Fruit fly (Drosophila melanogaster) whole organism, prepupa: ENCODE measurements around the gene anchor.

Source experiments
- CG10631 ChIP-seq: fragments of 200-800 bp; sonication (Bioruptor generic); optimal IDR thresholded peaks from 2 replicates; lab custom pipeline; 2016; ENCODE audit warnings: missing biosample characterization, missing genetic modification characterization
- CG10669 ChIP-seq: fragments of 200-800 bp; sonication (Bioruptor generic); optimal IDR thresholded peaks from 3 replicates; lab custom pipeline; 2018; ENCODE audit warnings: missing biosample characterization, mild to moderate bottlenecking, missing genetic modification characterization, moderate library complexity
- CG11902 ChIP-seq: fragments of 200-800 bp; sonication (Bioruptor generic); optimal IDR thresholded peaks from 3 replicates; lab custom pipeline; 2016; ENCODE audit warnings: missing biosample characterization, missing genetic modification characterization
- CG15336 ChIP-seq: fragments of 200-800 bp; sonication (Bioruptor generic); IDR thresholded peaks from 2 replicates; pipeline ENCODE4 v1.3.6; 2022; ENCODE audit warnings: missing biosample characterization, missing genetic modification characterization
- CG1621 ChIP-seq: fragments of 200-800 bp; sonication (Bioruptor generic); optimal IDR thresholded peaks from 3 replicates; lab custom pipeline; 2018; ENCODE audit warnings: missing biosample characterization, mild to moderate bottlenecking, missing genetic modification characterization
- CG16779 ChIP-seq: fragments of 200-800 bp; sonication (Bioruptor generic); optimal IDR thresholded peaks from 3 replicates; lab custom pipeline; 2017; ENCODE audit warnings: missing biosample characterization, mild to moderate bottlenecking, missing genetic modification characterization
- CG3032 ChIP-seq: fragments of 200-800 bp; optimal IDR thresholded peaks from 2 replicates; lab custom pipeline; 2019; ENCODE audit warnings: missing biosample characterization, mild to moderate bottlenecking, missing genetic modification characterization, moderate library complexity
- CG32006 ChIP-seq: fragments of 200-800 bp; sonication (Bioruptor generic); optimal IDR thresholded peaks from 3 replicates; lab custom pipeline; 2017; ENCODE audit warnings: missing biosample characterization, mild to moderate bottlenecking, missing genetic modification characterization
- CG34406 ChIP-seq: fragments of 200-800 bp; sonication (Bioruptor generic); optimal IDR thresholded peaks from 3 replicates; lab custom pipeline; 2016; ENCODE audit warnings: missing biosample characterization, missing genetic modification characterization
- CG6163 ChIP-seq: fragments of 200-800 bp; sonication (Bioruptor generic); IDR thresholded peaks from 3 replicates; pipeline ENCODE4 v1.3.6; 2022; ENCODE audit warnings: missing biosample characterization, missing genetic modification characterization
- CG6276 ChIP-seq: fragments of 200-800 bp; sonication (Bioruptor generic); optimal IDR thresholded peaks from 2 replicates; lab custom pipeline; 2017; ENCODE audit warnings: missing biosample characterization, mild to moderate bottlenecking, missing genetic modification characterization
- CG6792 ChIP-seq: fragments of 200-800 bp; sonication (Bioruptor generic); optimal IDR thresholded peaks from 3 replicates; lab custom pipeline; 2016; ENCODE audit warnings: missing biosample characterization, missing genetic modification characterization
- CG6808 ChIP-seq: fragments of 200-800 bp; sonication (Bioruptor generic); optimal IDR thresholded peaks from 3 replicates; lab custom pipeline; 2017; ENCODE audit warnings: missing biosample characterization, missing genetic modification characterization, mild to moderate bottlenecking, moderate library complexity, missing genetic modification reagents
- CG7368 ChIP-seq: fragments of 200-800 bp; sonication (Bioruptor generic); optimal IDR thresholded peaks from 3 replicates; lab custom pipeline; 2016; ENCODE audit warnings: missing biosample characterization, missing genetic modification characterization
- CG8119 ChIP-seq: fragments of 200-800 bp; sonication (Bioruptor generic); IDR thresholded peaks from 3 replicates; pipeline ENCODE4 v1.3.6; 2022; ENCODE audit warnings: missing biosample characterization, missing genetic modification characterization
- CG8319 ChIP-seq: fragments of 200-800 bp; sonication (Bioruptor generic); optimal IDR thresholded peaks from 3 replicates; lab custom pipeline; 2016; ENCODE audit warnings: missing biosample characterization, missing genetic modification characterization
- CG8632 ChIP-seq: fragments of 200-800 bp; sonication (Bioruptor generic); optimal IDR thresholded peaks from 3 replicates; lab custom pipeline; 2016; ENCODE audit warnings: missing biosample characterization, missing genetic modification characterization
- CG9139 ChIP-seq: fragments of 200-800 bp; sonication (Bioruptor generic); optimal IDR thresholded peaks from 3 replicates; lab custom pipeline; 2017; ENCODE audit warnings: missing biosample characterization, mild to moderate bottlenecking, missing genetic modification characterization
- Eip75B ChIP-seq: fragments of 200-800 bp; sonication (Bioruptor generic); optimal IDR thresholded peaks from 3 replicates; lab custom pipeline; 2016; ENCODE audit warnings: missing biosample characterization, missing genetic modification characterization
- Eip78C ChIP-seq: fragments of 200-800 bp; sonication (Bioruptor generic); peaks from one replicate; lab custom pipeline; 2016; ENCODE audit warnings: missing biosample characterization, missing genetic modification characterization
- Eip93F ChIP-seq: fragments of 200-800 bp; sonication (Bioruptor generic); optimal IDR thresholded peaks from 2 replicates; lab custom pipeline; 2016; ENCODE audit warnings: missing biosample characterization, mild to moderate bottlenecking, missing genetic modification characterization
- Ets21C ChIP-seq: fragments of 200-800 bp; sonication (Bioruptor generic); optimal IDR thresholded peaks from 3 replicates; lab custom pipeline; 2016; ENCODE audit warnings: missing biosample characterization, missing genetic modification characterization
- Ets96B ChIP-seq: fragments of 200-800 bp; optimal IDR thresholded peaks from 2 replicates; lab custom pipeline; 2019; ENCODE audit warnings: missing biosample characterization, mild to moderate bottlenecking, missing genetic modification characterization, moderate library complexity
- Gug ChIP-seq: fragments of 200-800 bp; sonication (Bioruptor generic); IDR thresholded peaks from 2 replicates; pipeline ENCODE4 v1.3.6; 2022; ENCODE audit warnings: missing biosample characterization, missing genetic modification characterization
- Hr38 ChIP-seq: sonication (Bioruptor generic); optimal IDR thresholded peaks from 2 replicates; lab custom pipeline; 2016; ENCODE audit warnings: missing biosample characterization, missing genetic modification characterization
- Hr39 ChIP-seq: fragments of 200-800 bp; sonication (Bioruptor generic); optimal IDR thresholded peaks from 2 replicates; lab custom pipeline; 2016; ENCODE audit warnings: missing biosample characterization, missing genetic modification characterization
- Hr4 ChIP-seq: fragments of 200-800 bp; sonication (Bioruptor generic); optimal IDR thresholded peaks from 3 replicates; lab custom pipeline; 2016; ENCODE audit warnings: missing biosample characterization, missing genetic modification characterization
- Smox ChIP-seq: fragments of 200-800 bp; sonication (Bioruptor generic); optimal IDR thresholded peaks from 3 replicates; lab custom pipeline; 2016; ENCODE audit warnings: missing biosample characterization, missing genetic modification characterization
- Sox102F ChIP-seq: fragments of 200-800 bp; sonication (Bioruptor generic); optimal IDR thresholded peaks from 2 replicates; lab custom pipeline; 2016; ENCODE audit warnings: missing biosample characterization, mild to moderate bottlenecking, missing genetic modification characterization
- Sox14 ChIP-seq: fragments of 200-800 bp; sonication (Bioruptor generic); optimal IDR thresholded peaks from 3 replicates; lab custom pipeline; 2016; ENCODE audit warnings: missing biosample characterization, missing genetic modification characterization
- Sox15 ChIP-seq: fragments of 200-800 bp; sonication (Bioruptor generic); optimal IDR thresholded peaks from 3 replicates; lab custom pipeline; 2016; ENCODE audit warnings: missing biosample characterization, missing genetic modification characterization
- achi ChIP-seq: fragments of 200-800 bp; sonication (Bioruptor generic); optimal IDR thresholded peaks from 3 replicates; lab custom pipeline; 2016; ENCODE audit warnings: missing biosample characterization, missing genetic modification characterization
- acj6 ChIP-seq: fragments of 200-800 bp; sonication (Bioruptor generic); optimal IDR thresholded peaks from 3 replicates; lab custom pipeline; 2016; ENCODE audit warnings: missing biosample characterization, missing genetic modification characterization
- cyc ChIP-seq: fragments of 200-800 bp; sonication (Bioruptor generic); optimal IDR thresholded peaks from 3 replicates; lab custom pipeline; 2016; ENCODE audit warnings: missing biosample characterization, missing genetic modification characterization
- dac ChIP-seq: fragments of 200-800 bp; sonication (Bioruptor generic); optimal IDR thresholded peaks from 2 replicates; lab custom pipeline; 2017; ENCODE audit warnings: missing biosample characterization, mild to moderate bottlenecking, missing genetic modification characterization
- dsx ChIP-seq: fragments of 200-800 bp; optimal IDR thresholded peaks from 3 replicates; lab custom pipeline; 2019; ENCODE audit warnings: missing biosample characterization, mild to moderate bottlenecking, missing genetic modification characterization, moderate library complexity; ENCODE audit not compliant: poor library complexity, severe bottlenecking
- eg ChIP-seq: fragments of 200-800 bp; sonication (Bioruptor generic); IDR thresholded peaks from 3 replicates; pipeline ENCODE4 v1.3.6; 2022; ENCODE audit warnings: missing biosample characterization, missing genetic modification characterization
- esn ChIP-seq: fragments of 200-800 bp; sonication (Bioruptor generic); optimal IDR thresholded peaks from 2 replicates; lab custom pipeline; 2016; ENCODE audit warnings: missing biosample characterization, mild to moderate bottlenecking, missing genetic modification characterization, moderate library complexity
- fd59A ChIP-seq: fragments of 200-800 bp; sonication (Bioruptor generic); optimal IDR thresholded peaks from 2 replicates; lab custom pipeline; 2017; ENCODE audit warnings: missing biosample characterization, mild to moderate bottlenecking, missing genetic modification characterization, missing genetic modification reagents
- fd85E ChIP-seq: fragments of 200-800 bp; sonication (Bioruptor generic); optimal IDR thresholded peaks from 3 replicates; lab custom pipeline; 2016; ENCODE audit warnings: missing biosample characterization, missing genetic modification characterization
- fkh ChIP-seq: fragments of 200-800 bp; sonication (Bioruptor generic); optimal IDR thresholded peaks from 3 replicates; lab custom pipeline; 2017; ENCODE audit warnings: missing biosample characterization, mild to moderate bottlenecking, missing genetic modification characterization, moderate library complexity
- lz ChIP-seq: fragments of 200-800 bp; sonication (Bioruptor generic); optimal IDR thresholded peaks from 3 replicates; lab custom pipeline; 2016; ENCODE audit warnings: missing biosample characterization, missing genetic modification characterization
- pdm3 ChIP-seq: fragments of 200-800 bp; sonication (Bioruptor generic); optimal IDR thresholded peaks from 3 replicates; lab custom pipeline; 2016; ENCODE audit warnings: missing biosample characterization, missing genetic modification characterization
- salr ChIP-seq, 2 experiments: fragments of 200-800 bp; sonication (Bioruptor generic); optimal IDR thresholded peaks; 3 replicates each; lab custom pipeline; 2016 to 2018; ENCODE audit warnings: missing biosample characterization in 2 of 2, missing genetic modification characterization in 2 of 2, mild to moderate bottlenecking in 1 of 2
- spab ChIP-seq: fragments of 200-800 bp; sonication (Bioruptor generic); optimal IDR thresholded peaks from 2 replicates; lab custom pipeline; 2017; ENCODE audit warnings: missing biosample characterization, mild to moderate bottlenecking, missing genetic modification characterization, missing genetic modification reagents
- ss ChIP-seq, 2 experiments: fragments of 200-800 bp; sonication (Bioruptor generic); optimal IDR thresholded peaks; 2 replicates in 1 of 2; 3 replicates in 1 of 2; lab custom pipeline; 2017 to 2018; ENCODE audit warnings: mild to moderate bottlenecking in 2 of 2, missing biosample characterization in 2 of 2, missing genetic modification characterization in 2 of 2, moderate library complexity in 1 of 2
- svp ChIP-seq: fragments of 200-800 bp; sonication (Bioruptor generic); peaks from one replicate; lab custom pipeline; 2016; ENCODE audit warnings: missing biosample characterization, missing genetic modification characterization
- topi ChIP-seq: fragments of 200-800 bp; sonication (Bioruptor generic); optimal IDR thresholded peaks from 3 replicates; lab custom pipeline; 2016; ENCODE audit warnings: missing biosample characterization, missing genetic modification characterization
- vri ChIP-seq: fragments of 200-800 bp; sonication (Bioruptor generic); optimal IDR thresholded peaks from 3 replicates; lab custom pipeline; 2016; ENCODE audit warnings: missing biosample characterization, mild to moderate bottlenecking, missing genetic modification characterization

Gene anchor

DNA sequence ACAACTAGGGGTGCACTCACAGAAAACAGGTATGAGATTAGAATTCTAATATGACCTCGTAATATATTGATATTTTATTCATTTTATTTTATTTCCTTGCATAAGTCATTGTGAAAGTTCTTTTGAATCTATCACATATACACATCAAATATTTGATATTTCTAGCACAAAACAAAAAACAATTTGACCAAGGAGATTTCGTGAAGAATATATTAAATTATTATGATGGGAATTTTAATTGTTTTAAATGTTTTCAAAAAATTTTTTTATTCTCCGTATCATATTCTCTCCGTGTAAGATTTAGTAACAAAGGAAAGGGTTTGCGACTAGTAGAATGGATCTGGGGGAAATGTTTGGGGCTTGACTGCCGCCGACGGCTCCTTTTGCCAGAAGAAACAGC is 43.2 kb upstream of the anchor start (continued):
- TF ChIP-seq salr (GFP tag; optimal IDR thresholded peaks at IDR 0.05; lab: Kevin White, UChicago), result peak; percentile 83 to 97
- TF ChIP-seq Sox102F, result peak; percentile 49
- peak; percentile 73 for TF ChIP-seq Smox (GFP tag; lab: Kevin White, UChicago)
- TF ChIP-seq spab (GFP tag; lab: Kevin White, UChicago), result peak; percentile 97
- no peak for TF ChIP-seq vri (GFP tag; lab: Kevin White, UChicago)
- TF ChIP-seq CG8319, result peak; percentile 82
- peak; percentile 69 for TF ChIP-seq lz (GFP tag; lab: Kevin White, UChicago)
- TF ChIP-seq Ets21C (GFP tag; lab: Kevin White, UChicago), result peak; percentile 41
- TF ChIP-seq Eip93F (GFP tag; lab: Kevin White, UChicago), result no peak
- TF ChIP-seq dsx (GFP tag; lab: Kevin White, UChicago), result peak; percentile 97
- TF ChIP-seq CG6792 (GFP tag; lab: Kevin White, UChicago), result peak; percentile 84
- peak; percentile 91 for TF ChIP-seq CG6163 (GFP tag; lab: Robert Waterston, UW)
- TF ChIP-seq svp (GFP tag; lab: Kevin White, UChicago), result peak; percentile 82
- TF ChIP-seq CG6276 (GFP tag; lab: Kevin White, UChicago), result peak; percentile 77
- TF ChIP-seq Gug, result peak; percentile 80
- TF ChIP-seq CG7368 (GFP tag; lab: Kevin White, UChicago), result peak; percentile 81
- peak; percentile 99 for TF ChIP-seq Ets96B
- TF ChIP-seq Hr4, result peak; percentile 88
- TF ChIP-seq CG16779 (tag; lab: Kevin White, UChicago), result peak; percentile 90
- TF ChIP-seq CG8119 (GFP tag; lab: Robert Waterston, UW), result peak; percentile 94
- peak; percentile 90 for TF ChIP-seq CG15336 (GFP tag; lab: Robert Waterston, UW)
- TF ChIP-seq CG34406 (GFP tag; lab: Kevin White, UChicago), result peak; percentile 91
- peak; percentile 97 for TF ChIP-seq CG10669 (GFP tag; lab: Kevin White, UChicago)
- peak; percentile 97 for TF ChIP-seq fd59A (GFP tag; lab: Kevin White, UChicago)
- peak; percentile 84 for TF ChIP-seq Sox15 (GFP tag; lab: Kevin White, UChicago)
- peak; percentile 93 for TF ChIP-seq CG32006 (GFP tag; lab: Kevin White, UChicago)
- peak; percentile 94 to 95 for TF ChIP-seq ss (GFP tag; optimal IDR thresholded peaks at IDR 0.05; lab: Kevin White, UChicago)
- no peak for TF ChIP-seq Hr38 (GFP tag; lab: Kevin White, UChicago)
- TF ChIP-seq cyc (GFP tag; lab: Kevin White, UChicago), result peak; percentile 68
- peak; percentile 88 for TF ChIP-seq Sox14 (GFP tag; lab: Kevin White, UChicago)
- TF ChIP-seq acj6 (GFP tag; lab: Kevin White, UChicago), result peak; percentile 94
- TF ChIP-seq CG9139 (GFP tag; lab: Kevin White, UChicago), result peak; percentile 93
- no peak for TF ChIP-seq fkh (GFP tag; lab: Kevin White, UChicago)
- TF ChIP-seq CG11902, result peak; percentile 75
- TF ChIP-seq achi (GFP tag; lab: Kevin White, UChicago), result peak; percentile 93
- peak; percentile 97 for TF ChIP-seq CG6808
- peak; percentile 58 for TF ChIP-seq Hr39 (GFP tag; lab: Kevin White, UChicago)
- TF ChIP-seq eg (GFP tag; lab: Robert Waterston, UW), result peak; percentile 80

dm6 chr3L:17579121-17579520 is 42.5 kb upstream of the anchor start:
- TF ChIP-seq CG10631 (peak; percentile 53), eg (GFP tag; lab: Robert Waterston, UW) (no peak), svp (GFP tag; lab: Kevin White, UChicago) (peak; percentile 49), Gug (no peak), salr (GFP tag; optimal IDR thresholded peaks at IDR 0.05; lab: Kevin White, UChicago) (peak in 1 of 2 experiments; percentile 33), Eip75B (GFP tag; lab: Kevin White, UChicago) (peak; percentile 9), achi (GFP tag; lab: Kevin White, UChicago) (peak; percentile 32), CG10669 (GFP tag; lab: Kevin White, UChicago) (no peak), fd59A (GFP tag; lab: Kevin White, UChicago) (peak; percentile 5), pdm3 (GFP tag; lab: Kevin White, UChicago) (peak; percentile 43), Smox (GFP tag; lab: Kevin White, UChicago) (no peak), lz (GFP tag; lab: Kevin White, UChicago) (peak; percentile 30), CG11902 (peak; percentile 3), ss (GFP tag; optimal IDR thresholded peaks at IDR 0.05; lab: Kevin White, UChicago) (no peak), CG8632 (peak; percentile 6), topi (GFP tag; lab: Kevin White, UChicago) (peak; percentile 17), CG1621 (tag; lab: Kevin White, UChicago) (no peak), esn (GFP tag; lab: Kevin White, UChicago) (peak; percentile 20), cyc (GFP tag; lab: Kevin White, UChicago) (no peak), fd85E (no peak), CG6808 (peak; percentile 1), dac (GFP tag; lab: Kevin White, UChicago) (no peak), Eip78C (peak; percentile 86), CG3032 (peak; percentile 40), Sox14 (GFP tag; lab: Kevin White, UChicago) (no peak), CG32006 (GFP tag; lab: Kevin White, UChicago) (peak; percentile 23), CG7368 (GFP tag; lab: Kevin White, UChicago) (no peak)
